Worm (Caenorhabditis elegans): Measurements from ENCODE around the gene acr-15.

DNA sequence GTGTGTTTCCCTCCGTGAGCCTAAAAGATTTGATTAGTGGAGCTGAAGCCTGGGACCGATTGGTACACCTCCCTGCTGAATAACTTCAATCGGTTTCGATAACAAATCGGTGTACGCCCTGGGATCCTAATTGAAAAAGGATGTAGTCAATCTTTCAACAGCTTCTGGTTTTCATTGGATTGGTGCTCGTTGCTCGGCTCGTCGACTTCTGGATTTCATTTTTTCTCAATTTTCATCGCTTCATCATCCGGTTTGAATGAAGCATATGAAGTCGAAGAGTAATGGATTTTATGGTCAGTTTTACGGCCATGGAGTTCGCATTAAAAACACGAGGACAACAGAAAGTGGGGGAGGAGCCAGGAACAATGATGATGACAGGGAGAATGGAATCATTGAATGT is 3.5 kb downstream of the acr-15 start:
- TF ChIP-seq lsy-2 (tag; optimal IDR thresholded peaks at IDR 0.05) = no peak
- TF ChIP-seq nhr-12 (tag; optimal IDR thresholded peaks at IDR 0.05) = no peak
